Fruit fly (Drosophila melanogaster) whole organism, wandering third instar larva: ENCODE measurements around the gene CG6443.

Experiments
- CG9705 ChIP-seq: fragments of 200-800 bp; sonication (Bioruptor generic); optimal IDR thresholded peaks from 2 replicates; lab custom pipeline; 2018; ENCODE audit warnings: missing biosample characterization, mild to moderate bottlenecking, missing genetic modification characterization
- Dif ChIP-seq: fragments of 200-275, 200-300 bp; sonication (Bioruptor generic); optimal IDR thresholded peaks from 2 replicates; lab custom pipeline; 2018; ENCODE audit warnings: missing biosample characterization, missing genetic modification characterization; ENCODE audit not compliant: partially characterized antibody
- GATAd ChIP-seq: sonication (Bioruptor generic); optimal IDR thresholded peaks from 2 replicates; lab custom pipeline; 2016; ENCODE audit warnings: missing biosample characterization, missing genetic modification characterization
- HLH106 ChIP-seq: fragments of 200-800 bp; optimal IDR thresholded peaks from 3 replicates; lab custom pipeline; 2019; ENCODE audit warnings: missing biosample characterization, mild to moderate bottlenecking, missing genetic modification characterization, moderate library complexity
- Hnf4 ChIP-seq: fragments of 200-800 bp; sonication (Bioruptor generic); optimal IDR thresholded peaks from 2 replicates; lab custom pipeline; 2016; ENCODE audit warnings: missing biosample characterization, mild to moderate bottlenecking, missing genetic modification characterization
- Hr83 ChIP-seq: fragments of 200-300 bp; sonication (Bioruptor generic); optimal IDR thresholded peaks from 2 replicates; lab custom pipeline; 2016; ENCODE audit warnings: missing biosample characterization, mild to moderate bottlenecking, missing genetic modification characterization, moderate library complexity; ENCODE audit not compliant: poor library complexity, severe bottlenecking
- Jra ChIP-seq: sonication (Bioruptor generic); optimal IDR thresholded peaks from 2 replicates; lab custom pipeline; 2016; ENCODE audit warnings: missing biosample characterization, missing genetic modification characterization
- OdsH ChIP-seq: fragments of 200-800 bp; sonication (Bioruptor generic); optimal IDR thresholded peaks from 2 replicates; lab custom pipeline; 2016; ENCODE audit warnings: missing biosample characterization, mild to moderate bottlenecking, missing genetic modification characterization
- Rel ChIP-seq, 2 experiments: fragments of 200-800 bp; sonication (Bioruptor generic) in 1 of 2; optimal IDR thresholded peaks; 2 replicates in 1 of 2; 3 replicates in 1 of 2; lab custom pipeline; 2016 to 2019; ENCODE audit warnings: mild to moderate bottlenecking in 2 of 2, missing biosample characterization in 2 of 2, missing genetic modification characterization in 2 of 2, moderate library complexity in 1 of 2
- Sp1 ChIP-seq: fragments of 200-800 bp; sonication (Bioruptor generic); optimal IDR thresholded peaks from 3 replicates; lab custom pipeline; 2019; ENCODE audit warnings: missing biosample characterization, mild to moderate bottlenecking, missing genetic modification characterization, moderate library complexity
- Vsx2 ChIP-seq: fragments of 200-300, 225-300 bp; sonication (Bioruptor generic); optimal IDR thresholded peaks from 2 replicates; lab custom pipeline; 2018; ENCODE audit warnings: missing biosample characterization, missing genetic modification characterization; ENCODE audit not compliant: partially characterized antibody
- br ChIP-seq: fragments of 200-800 bp; sonication (Bioruptor generic); optimal IDR thresholded peaks from 2 replicates; lab custom pipeline; 2016; ENCODE audit warnings: missing biosample characterization, missing genetic modification characterization
- brk ChIP-seq: fragments of 200-800 bp; sonication (Bioruptor generic); optimal IDR thresholded peaks from 2 replicates; lab custom pipeline; 2016; ENCODE audit warnings: missing biosample characterization, mild to moderate bottlenecking, missing genetic modification characterization
- dl ChIP-seq, 2 experiments: fragments of 175-275, 200-275 bp in 1 of 2; fragments of 200-275 bp in 1 of 2; sonication (Bioruptor generic); optimal IDR thresholded peaks; lab custom pipeline; 2018; ENCODE audit warnings: mild to moderate bottlenecking in 2 of 2, missing biosample characterization in 2 of 2, missing genetic modification characterization in 2 of 2, moderate library complexity in 2 of 2; ENCODE audit not compliant: partially characterized antibody in 2 of 2, insufficient read depth in 1 of 2
- dsf ChIP-seq: sonication (Bioruptor generic); optimal IDR thresholded peaks from 2 replicates; lab custom pipeline; 2016; ENCODE audit warnings: missing biosample characterization, missing genetic modification characterization, borderline replicate concordance
- ey ChIP-seq: fragments of 200-800 bp; sonication (Bioruptor generic); optimal IDR thresholded peaks from 2 replicates; lab custom pipeline; 2016; ENCODE audit warnings: missing biosample characterization, missing genetic modification characterization
- foxo ChIP-seq, 2 experiments: fragments of 200-800 bp; sonication (Bioruptor generic); optimal IDR thresholded peaks; 2 replicates in 1 of 2; 3 replicates in 1 of 2; lab custom pipeline; 2016 to 2017; ENCODE audit warnings: missing biosample characterization in 2 of 2, missing genetic modification characterization in 2 of 2
- fru ChIP-seq: fragments of 200-800 bp; sonication (Bioruptor generic); optimal IDR thresholded peaks from 3 replicates; lab custom pipeline; 2016; ENCODE audit warnings: missing biosample characterization, mild to moderate bottlenecking, missing genetic modification characterization
- h ChIP-seq: fragments of 200-800 bp; sonication (Bioruptor generic); optimal IDR thresholded peaks from 3 replicates; lab custom pipeline; 2016; ENCODE audit warnings: missing biosample characterization, mild to moderate bottlenecking, missing genetic modification characterization
- jim ChIP-seq: fragments of 175-275, 200-325 bp; sonication (Bioruptor generic); optimal IDR thresholded peaks from 2 replicates; lab custom pipeline; 2016; ENCODE audit warnings: missing biosample characterization, mild to moderate bottlenecking, missing genetic modification characterization
- lola ChIP-seq: fragments of >200 bp; optimal IDR thresholded peaks from 2 replicates; lab custom pipeline; 2017; ENCODE audit warnings: missing biosample characterization, missing genetic modification characterization
- pan ChIP-seq: fragments of >200 bp; optimal IDR thresholded peaks from 2 replicates; lab custom pipeline; 2017
- psq ChIP-seq: fragments of 200-800 bp; sonication (Bioruptor generic); optimal IDR thresholded peaks from 3 replicates; lab custom pipeline; 2017; ENCODE audit warnings: missing biosample characterization, mild to moderate bottlenecking, missing genetic modification characterization, moderate library complexity
- rgr ChIP-seq: fragments of 200-800 bp; sonication (Bioruptor generic); optimal IDR thresholded peaks from 3 replicates; lab custom pipeline; 2016; ENCODE audit warnings: missing biosample characterization, mild to moderate bottlenecking, missing genetic modification characterization
- sv ChIP-seq: fragments of 200-800 bp; sonication (Bioruptor generic); optimal IDR thresholded peaks from 3 replicates; lab custom pipeline; 2016; ENCODE audit warnings: missing biosample characterization, missing genetic modification characterization
- tai ChIP-seq: sonication (Bioruptor generic); optimal IDR thresholded peaks from 2 replicates; lab custom pipeline; 2016; ENCODE audit warnings: missing biosample characterization, missing genetic modification characterization
- usp ChIP-seq: fragments of >200 bp; optimal IDR thresholded peaks from 2 replicates; lab custom pipeline; 2017; ENCODE audit warnings: missing biosample characterization, missing genetic modification characterization
- woc ChIP-seq: sonication (Bioruptor generic); optimal IDR thresholded peaks from 2 replicates; lab custom pipeline; 2016; ENCODE audit warnings: missing biosample characterization, mild to moderate bottlenecking, missing genetic modification characterization

Gene CG6443

DNA sequence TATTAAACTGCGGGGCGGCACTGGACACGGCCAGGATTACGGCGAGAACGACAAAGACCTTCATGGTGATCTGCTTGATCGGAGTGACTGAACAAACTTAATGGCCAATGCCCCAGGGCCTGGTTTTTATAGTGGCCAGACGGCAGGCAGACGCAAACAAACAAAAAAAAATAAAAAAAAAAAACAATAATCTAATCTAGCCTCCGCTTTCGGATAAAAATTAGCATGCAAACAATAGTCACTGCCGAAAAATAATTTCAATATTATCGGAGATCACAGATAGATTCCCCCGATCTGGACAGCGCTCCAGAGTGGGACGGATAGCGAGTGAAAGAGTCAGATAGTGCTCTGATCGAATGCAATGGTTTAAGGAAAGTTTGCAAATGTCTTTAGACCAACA, 44.5 kb upstream of the CG6443 start, which contains the start of gene CG7299:
Gene CG7299, minus strand, starts transcription at position 101 of the 400 bp plus-strand sequence.
- TF ChIP-seq GATAd (GFP tag; lab: Kevin White, UChicago) (no peak), Dif (GFP tag; lab: Kevin White, UChicago) (no peak), rgr (GFP tag; lab: Kevin White, UChicago) (no peak), dsf (GFP tag; lab: Kevin White, UChicago) (no peak), woc (GFP tag; lab: Kevin White, UChicago) (no peak), br (no peak), OdsH (GFP tag; lab: Kevin White, UChicago) (no peak), Hr83 (no peak), Rel (GFP tag; optimal IDR thresholded peaks at IDR 0.05; lab: Kevin White, UChicago) (no peak), Rel (tag; optimal IDR thresholded peaks at IDR 0.05; lab: Kevin White, UChicago) (no peak), CG9705 (GFP tag; lab: Kevin White, UChicago) (no peak), Hnf4 (GFP tag; lab: Kevin White, UChicago) (no peak), foxo (GFP tag; optimal IDR thresholded peaks at IDR 0.05; lab: Kevin White, UChicago) (no peak), h (GFP tag; lab: Kevin White, UChicago) (no peak), HLH106 (tag; lab: Kevin White, UChicago) (no peak), Vsx2 (GFP tag; lab: Kevin White, UChicago) (no peak), usp (GFP tag; lab: Kevin White, UChicago) (no peak), lola (GFP tag; lab: Kevin White, UChicago) (no peak), Sp1 (GFP tag; lab: Kevin White, UChicago) (no peak)

dm6 chr2L:10685666-10686065, 43.1 kb upstream of the CG6443 start:
- TF ChIP-seq brk (GFP tag; lab: Kevin White, UChicago): no peak
- no peak for TF ChIP-seq pan
- TF ChIP-seq HLH106 (tag; lab: Kevin White, UChicago): no peak
- TF ChIP-seq foxo (GFP tag; optimal IDR thresholded peaks at IDR 0.05; lab: Kevin White, UChicago): no peak
- no peak for TF ChIP-seq Vsx2 (GFP tag; lab: Kevin White, UChicago)
- TF ChIP-seq rgr (GFP tag; lab: Kevin White, UChicago): no peak
- TF ChIP-seq psq (GFP tag; lab: Kevin White, UChicago): no peak
- no peak for TF ChIP-seq br

DNA sequence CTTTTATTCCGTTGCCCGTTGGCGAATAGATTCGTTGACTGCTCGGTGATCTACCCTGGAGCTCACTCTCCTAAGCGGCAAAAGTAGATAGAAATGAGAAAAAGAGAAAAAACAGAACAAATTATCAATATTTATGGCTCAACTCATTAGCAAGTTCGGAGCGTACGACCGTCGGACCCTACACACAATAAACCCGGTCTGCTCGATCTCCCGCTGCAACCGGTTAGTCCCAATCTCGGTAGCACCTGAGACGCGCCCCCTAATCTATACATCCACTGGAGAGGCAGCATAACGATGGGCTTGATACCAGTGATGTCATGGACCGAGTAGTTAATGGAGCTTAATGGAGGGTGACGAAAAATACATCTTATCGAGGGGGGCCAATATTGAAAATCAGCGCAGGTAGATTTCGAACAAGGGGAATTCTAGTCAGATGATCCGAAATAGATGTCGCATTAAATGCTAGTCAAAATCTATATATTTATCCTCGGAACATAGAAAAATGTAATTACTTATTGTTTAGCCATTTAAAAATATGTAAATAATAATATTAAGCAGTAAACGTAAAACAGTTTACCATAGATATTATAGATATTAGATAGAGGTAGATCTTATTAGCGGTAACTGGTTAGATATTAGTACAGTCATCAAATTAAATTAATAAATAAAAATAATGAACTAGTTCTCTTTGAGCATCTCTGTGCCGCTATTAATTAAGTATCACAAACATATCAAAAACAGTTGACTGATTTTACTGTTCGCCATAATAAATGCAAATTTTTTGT, 41.6 kb upstream of the CG6443 start, which contains the start of gene CG7296:
Gene CG7296, minus strand, starts transcription at position 58 of the 785 bp plus-strand sequence.
- TF ChIP-seq Vsx2 (GFP tag; lab: Kevin White, UChicago) (no peak), Jra (GFP tag; lab: Kevin White, UChicago) (no peak), tai (no peak), brk (GFP tag; lab: Kevin White, UChicago) (no peak), Hnf4 (GFP tag; lab: Kevin White, UChicago) (no peak), jim (GFP tag; lab: Kevin White, UChicago) (no peak), dl (GFP tag; optimal IDR thresholded peaks at IDR 0.05; lab: Kevin White, UChicago; ENCODE audit: insufficient read depth in 1 of 2, partially characterized antibody in 2 of 2) (no peak), Sp1 (GFP tag; lab: Kevin White, UChicago) (no peak), dsf (GFP tag; lab: Kevin White, UChicago) (no peak), rgr (GFP tag; lab: Kevin White, UChicago) (no peak), ey (GFP tag; lab: Kevin White, UChicago) (no peak), Rel (GFP tag; optimal IDR thresholded peaks at IDR 0.05; lab: Kevin White, UChicago) (no peak), Rel (tag; optimal IDR thresholded peaks at IDR 0.05; lab: Kevin White, UChicago) (no peak), GATAd (GFP tag; lab: Kevin White, UChicago) (no peak), sv (no peak), CG9705 (GFP tag; lab: Kevin White, UChicago) (no peak), foxo (GFP tag; optimal IDR thresholded peaks at IDR 0.05; lab: Kevin White, UChicago) (no peak)

DNA sequence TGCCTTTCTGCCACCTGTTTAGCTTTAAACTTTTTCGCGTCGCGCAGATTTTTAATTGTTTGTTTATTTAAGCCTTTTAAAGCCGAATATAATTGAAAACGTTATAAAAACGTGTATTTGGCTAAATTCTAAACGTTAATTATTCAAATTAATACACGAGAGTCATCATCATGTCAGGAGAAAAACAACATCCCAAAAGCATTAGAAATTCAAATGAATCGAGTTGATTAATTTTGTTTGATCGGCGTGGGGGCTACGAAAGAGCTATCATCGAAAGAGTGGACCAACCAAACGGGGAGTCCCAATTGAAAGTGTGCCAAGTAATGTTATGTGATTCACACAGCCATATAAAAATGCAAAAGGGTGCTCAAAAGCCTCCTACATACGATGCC, 41.0 kb upstream of the CG6443 start:
- TF ChIP-seq Rel (GFP tag; optimal IDR thresholded peaks at IDR 0.05; lab: Kevin White, UChicago) (no peak), Rel (tag; optimal IDR thresholded peaks at IDR 0.05; lab: Kevin White, UChicago) (peak; percentile 53), br (no peak), Vsx2 (GFP tag; lab: Kevin White, UChicago) (no peak), fru (GFP tag; lab: Kevin White, UChicago) (no peak)
